Fruit fly (Drosophila melanogaster) whole organism, adult: ENCODE results near the gene CG13137.

Experiments
- CG11617 ChIP-seq: fragments of 200-800 bp; sonication (Bioruptor generic); optimal IDR thresholded peaks from 2 replicates; lab custom pipeline; 2017; ENCODE audit warnings: mild to moderate bottlenecking, missing biosample characterization, missing genetic modification reagents, missing genetic modification characterization
- CG12768 ChIP-seq: fragments of 200-800 bp; sonication (Bioruptor generic); optimal IDR thresholded peaks from 2 replicates; lab custom pipeline; 2017; ENCODE audit warnings: missing biosample characterization, missing genetic modification characterization, mild to moderate bottlenecking, moderate library complexity, missing genetic modification reagents
- CG14711 ChIP-seq: fragments of 200-800 bp; sonication (Bioruptor generic); optimal IDR thresholded peaks from 2 replicates; lab custom pipeline; 2018; ENCODE audit warnings: missing biosample characterization, mild to moderate bottlenecking, missing genetic modification characterization, moderate library complexity
- CG1620 ChIP-seq: fragments of 200-800 bp; sonication (Bioruptor generic); optimal IDR thresholded peaks from 2 replicates; lab custom pipeline; 2016; ENCODE audit warnings: missing biosample characterization, missing genetic modification characterization
- CG33017 ChIP-seq: fragments of 200-800 bp; sonication (Bioruptor generic); optimal IDR thresholded peaks from 2 replicates; lab custom pipeline; 2018; ENCODE audit warnings: missing biosample characterization, mild to moderate bottlenecking, missing genetic modification characterization, moderate library complexity
- CG5204 ChIP-seq: fragments of 200-800 bp; sonication (Bioruptor generic); optimal IDR thresholded peaks from 2 replicates; lab custom pipeline; 2016; ENCODE audit warnings: missing biosample characterization, missing genetic modification characterization
- CG7045 ChIP-seq: fragments of 200-800 bp; sonication (Bioruptor generic); optimal IDR thresholded peaks from 2 replicates; lab custom pipeline; 2017; ENCODE audit warnings: missing biosample characterization, mild to moderate bottlenecking, missing genetic modification characterization
- CG7101 ChIP-seq: fragments of 200-800 bp; sonication (Bioruptor generic); optimal IDR thresholded peaks from 2 replicates; lab custom pipeline; 2018; ENCODE audit warnings: missing biosample characterization, mild to moderate bottlenecking, missing genetic modification characterization, moderate library complexity
- Clk ChIP-seq: fragments of 200-800 bp; sonication (Bioruptor generic); optimal IDR thresholded peaks from 2 replicates; lab custom pipeline; 2017; ENCODE audit warnings: missing biosample characterization, missing genetic modification characterization
- Crg-1 ChIP-seq: fragments of 200-800 bp; sonication (Bioruptor generic); optimal IDR thresholded peaks from 2 replicates; lab custom pipeline; 2016; ENCODE audit warnings: missing biosample characterization, missing genetic modification characterization
- Hr96 ChIP-seq: fragments of 200-800 bp; sonication (Bioruptor generic); optimal IDR thresholded peaks from 2 replicates; lab custom pipeline; 2016; ENCODE audit warnings: missing biosample characterization, missing genetic modification characterization
- Mnt ChIP-seq: fragments of 200-800 bp; sonication (Bioruptor generic); optimal IDR thresholded peaks from 2 replicates; lab custom pipeline; 2016; ENCODE audit warnings: missing biosample characterization, mild to moderate bottlenecking, missing genetic modification characterization
- bab1 ChIP-seq: fragments of 200-800 bp; sonication (Bioruptor generic); optimal IDR thresholded peaks from 3 replicates; lab custom pipeline; 2019; ENCODE audit warnings: missing biosample characterization, mild to moderate bottlenecking, missing genetic modification characterization, moderate library complexity
- cic ChIP-seq: fragments of 200-800 bp; sonication (Bioruptor generic); optimal IDR thresholded peaks from 2 replicates; lab custom pipeline; 2017; ENCODE audit warnings: missing biosample characterization, mild to moderate bottlenecking, missing genetic modification characterization, moderate library complexity
- cnc ChIP-seq, 2 experiments: fragments of >200 bp; optimal IDR thresholded peaks; 2 replicates each; lab custom pipeline; 2017
- kay ChIP-seq: fragments of 200-800 bp; sonication (Bioruptor generic); peaks from one replicate; lab custom pipeline; 2016; ENCODE audit warnings: missing biosample characterization, missing genetic modification characterization, borderline replicate concordance
- ovo ChIP-seq: fragments of 200-800 bp; sonication (Bioruptor generic); optimal IDR thresholded peaks from 2 replicates; lab custom pipeline; 2016; ENCODE audit warnings: missing biosample characterization, missing genetic modification characterization
- pad ChIP-seq: fragments of 200-800 bp; sonication (Bioruptor generic); optimal IDR thresholded peaks from 3 replicates; lab custom pipeline; 2017; ENCODE audit warnings: missing biosample characterization, missing genetic modification characterization, mild to moderate bottlenecking, moderate library complexity, missing genetic modification reagents
- tj ChIP-seq: fragments of 200-800 bp; sonication (Bioruptor generic); optimal IDR thresholded peaks from 3 replicates; lab custom pipeline; 2017; ENCODE audit warnings: missing biosample characterization, mild to moderate bottlenecking, missing genetic modification characterization, moderate library complexity
- toe ChIP-seq: fragments of 200-800 bp; sonication (Bioruptor generic); optimal IDR thresholded peaks from 2 replicates; lab custom pipeline; 2016; ENCODE audit warnings: missing biosample characterization, missing genetic modification characterization

CG13137 gene

DNA sequence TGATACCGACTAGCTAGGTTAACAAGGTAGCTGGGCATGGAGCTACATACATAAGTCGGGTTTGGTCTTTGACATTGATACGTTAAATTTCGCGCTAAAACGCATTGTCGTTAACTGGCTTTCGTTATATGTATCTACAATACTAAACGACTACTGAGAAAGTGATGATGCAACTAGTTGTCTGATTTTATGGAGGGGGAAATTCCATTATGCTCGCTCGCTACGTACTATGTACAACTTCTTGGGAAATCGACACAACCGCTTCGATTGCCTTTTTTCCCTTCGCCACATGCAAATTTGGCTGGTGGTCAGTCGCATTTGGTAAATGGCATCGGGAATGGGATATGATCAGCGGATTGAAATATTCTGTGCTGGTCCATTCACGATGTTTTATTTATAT lies 47.5 kb downstream of the CG13137 start:
- no peak for TF ChIP-seq CG33017 (tag; lab: Kevin White, UChicago)
- TF ChIP-seq kay: no peak
- TF ChIP-seq CG12768 (GFP tag; lab: Kevin White, UChicago): no peak
- peak; percentile 77 for TF ChIP-seq tj (GFP tag; lab: Kevin White, UChicago)
- no peak for TF ChIP-seq CG7101 (tag; lab: Kevin White, UChicago)

DNA sequence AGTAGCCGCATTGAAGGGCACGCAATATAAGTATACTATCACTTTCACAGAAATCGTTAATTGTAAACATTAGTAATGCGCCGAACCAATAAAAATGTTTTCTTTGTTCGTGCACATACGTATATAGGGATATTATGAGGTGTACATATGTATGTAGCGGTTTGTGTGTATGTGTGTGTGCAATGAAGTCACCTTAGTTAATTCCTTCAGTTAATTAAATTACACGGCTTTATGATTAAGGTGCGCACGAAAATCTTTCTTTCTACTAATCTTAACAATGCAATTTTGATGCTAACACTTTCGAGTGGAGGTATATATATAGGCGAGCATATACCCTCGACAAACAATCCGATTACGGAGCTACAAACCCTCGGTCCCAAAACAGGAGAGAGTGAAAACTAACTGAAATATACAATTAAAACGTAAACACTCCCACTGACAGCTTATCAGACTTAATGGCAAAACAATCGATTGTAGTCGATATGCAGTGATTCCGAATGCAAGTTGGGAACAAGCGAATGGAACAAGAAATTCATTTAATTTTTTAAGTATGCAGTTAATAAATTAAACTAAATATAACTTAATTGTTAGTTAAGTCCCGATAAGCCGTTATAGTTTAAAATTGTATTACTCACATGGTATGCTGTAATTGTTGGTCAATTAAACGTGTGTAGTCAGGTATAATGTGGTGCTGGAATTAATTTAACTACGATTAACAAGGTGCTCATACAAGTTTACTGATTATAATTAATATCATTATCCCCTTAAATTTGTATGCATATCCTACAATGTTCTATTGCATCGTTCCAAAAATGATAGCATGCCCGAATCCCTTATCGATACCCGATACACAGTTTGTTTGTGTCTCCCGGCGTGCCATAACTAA lies 48.2 kb downstream of the CG13137 start, which contains the start of the genes Npc1a and Prosalpha6:
Gene Npc1a (minus strand): TSS at position 716 of the 886 bp plus-strand sequence.
Gene Prosalpha6 (plus strand): TSS at position 851 of the 886 bp plus-strand sequence.
- TF ChIP-seq CG5204: no peak
- no peak for TF ChIP-seq CG11617
- no peak for TF ChIP-seq ovo (GFP tag; lab: Kevin White, UChicago)
- TF ChIP-seq Clk: no peak
- no peak for TF ChIP-seq CG33017 (tag; lab: Kevin White, UChicago)
- TF ChIP-seq cnc (optimal IDR thresholded peaks at IDR 0.05; lab: Kevin White, UChicago): no peak
- TF ChIP-seq CG7101 (tag; lab: Kevin White, UChicago): no peak
- TF ChIP-seq kay: peak; percentile 72
- peak; percentile 44 for TF ChIP-seq bab1 (GFP tag; lab: Kevin White, UChicago)
- peak; percentile 39 for TF ChIP-seq pad (GFP tag; lab: Kevin White, UChicago)
- TF ChIP-seq toe (GFP tag; lab: Kevin White, UChicago): no peak
- TF ChIP-seq CG14711: no peak
- no peak for TF ChIP-seq CG1620
- no peak for TF ChIP-seq Mnt
- peak; percentile 4 for TF ChIP-seq tj (GFP tag; lab: Kevin White, UChicago)
- no peak for TF ChIP-seq Crg-1 (GFP tag; lab: Kevin White, UChicago)
- peak; percentile 37 for TF ChIP-seq cic (GFP tag; lab: Kevin White, UChicago)
- TF ChIP-seq Hr96 (GFP tag; lab: Kevin White, UChicago): no peak
- peak; percentile 3 for TF ChIP-seq CG7045 (GFP tag; lab: Kevin White, UChicago)
- peak; percentile 52 for TF ChIP-seq CG12768 (GFP tag; lab: Kevin White, UChicago)

- TF ChIP-seq pad (GFP tag; lab: Kevin White, UChicago) (no peak), toe (GFP tag; lab: Kevin White, UChicago) (no peak), CG33017 (tag; lab: Kevin White, UChicago) (no peak), cnc (optimal IDR thresholded peaks at IDR 0.05; lab: Kevin White, UChicago) (peak; percentile 88 to 92)
Observed at dm6 chr2L:10221387-10221705, 48.8 kb downstream of the CG13137 start.

dm6 chr2L:10222550-10223231 lies 50.2 kb downstream of the CG13137 start, which contains the start of gene Bcs1:
Gene Bcs1 (plus strand): TSS chr2L:10222657.
- TF ChIP-seq CG7101 (tag; lab: Kevin White, UChicago) (no peak), CG11617 (no peak), kay (peak; percentile 92)
